Fruit fly (Drosophila melanogaster) whole organism, prepupa: ENCODE measurements around the gene CG33941.
A peak's percentile ranks its signal among the peaks of the same experiment; 100 is the strongest.

Experiments used
- Blimp-1 ChIP-seq: fragments of 200-800 bp; sonication (Bioruptor generic); optimal IDR thresholded peaks from 3 replicates; lab custom pipeline; 2017; ENCODE audit warnings: missing biosample characterization, missing genetic modification characterization, mild to moderate bottlenecking, moderate library complexity, missing genetic modification reagents
- CG10631 ChIP-seq: fragments of 200-800 bp; sonication (Bioruptor generic); optimal IDR thresholded peaks from 2 replicates; lab custom pipeline; 2016; ENCODE audit warnings: missing biosample characterization, missing genetic modification characterization
- CG10669 ChIP-seq: fragments of 200-800 bp; sonication (Bioruptor generic); optimal IDR thresholded peaks from 3 replicates; lab custom pipeline; 2018; ENCODE audit warnings: missing biosample characterization, mild to moderate bottlenecking, missing genetic modification characterization, moderate library complexity
- CG11902 ChIP-seq: fragments of 200-800 bp; sonication (Bioruptor generic); optimal IDR thresholded peaks from 3 replicates; lab custom pipeline; 2016; ENCODE audit warnings: missing biosample characterization, missing genetic modification characterization
- CG15336 ChIP-seq: fragments of 200-800 bp; sonication (Bioruptor generic); IDR thresholded peaks from 2 replicates; pipeline ENCODE4 v1.3.6; 2022; ENCODE audit warnings: missing biosample characterization, missing genetic modification characterization
- CG1621 ChIP-seq: fragments of 200-800 bp; sonication (Bioruptor generic); optimal IDR thresholded peaks from 3 replicates; lab custom pipeline; 2018; ENCODE audit warnings: missing biosample characterization, mild to moderate bottlenecking, missing genetic modification characterization
- CG3032 ChIP-seq: fragments of 200-800 bp; optimal IDR thresholded peaks from 2 replicates; lab custom pipeline; 2019; ENCODE audit warnings: missing biosample characterization, mild to moderate bottlenecking, missing genetic modification characterization, moderate library complexity
- CG31627 ChIP-seq: fragments of 200-800 bp; sonication (Bioruptor generic); optimal IDR thresholded peaks from 3 replicates; lab custom pipeline; 2016; ENCODE audit warnings: missing biosample characterization, missing genetic modification characterization
- CG6163 ChIP-seq: fragments of 200-800 bp; sonication (Bioruptor generic); IDR thresholded peaks from 3 replicates; pipeline ENCODE4 v1.3.6; 2022; ENCODE audit warnings: missing biosample characterization, missing genetic modification characterization
- CG6276 ChIP-seq: fragments of 200-800 bp; sonication (Bioruptor generic); optimal IDR thresholded peaks from 2 replicates; lab custom pipeline; 2017; ENCODE audit warnings: missing biosample characterization, mild to moderate bottlenecking, missing genetic modification characterization
- CG6792 ChIP-seq: fragments of 200-800 bp; sonication (Bioruptor generic); optimal IDR thresholded peaks from 3 replicates; lab custom pipeline; 2016; ENCODE audit warnings: missing biosample characterization, missing genetic modification characterization
- CG6808 ChIP-seq: fragments of 200-800 bp; sonication (Bioruptor generic); optimal IDR thresholded peaks from 3 replicates; lab custom pipeline; 2017; ENCODE audit warnings: missing biosample characterization, missing genetic modification characterization, mild to moderate bottlenecking, moderate library complexity, missing genetic modification reagents
- CG6854 ChIP-seq: fragments of 200-800 bp; sonication (Bioruptor generic); optimal IDR thresholded peaks from 2 replicates; lab custom pipeline; 2017; ENCODE audit warnings: missing biosample characterization, mild to moderate bottlenecking, missing genetic modification characterization
- CG7368 ChIP-seq: fragments of 200-800 bp; sonication (Bioruptor generic); optimal IDR thresholded peaks from 3 replicates; lab custom pipeline; 2016; ENCODE audit warnings: missing biosample characterization, missing genetic modification characterization
- CG8319 ChIP-seq: fragments of 200-800 bp; sonication (Bioruptor generic); optimal IDR thresholded peaks from 3 replicates; lab custom pipeline; 2016; ENCODE audit warnings: missing biosample characterization, missing genetic modification characterization
- CG8632 ChIP-seq: fragments of 200-800 bp; sonication (Bioruptor generic); optimal IDR thresholded peaks from 3 replicates; lab custom pipeline; 2016; ENCODE audit warnings: missing biosample characterization, missing genetic modification characterization
- CG9139 ChIP-seq: fragments of 200-800 bp; sonication (Bioruptor generic); optimal IDR thresholded peaks from 3 replicates; lab custom pipeline; 2017; ENCODE audit warnings: missing biosample characterization, mild to moderate bottlenecking, missing genetic modification characterization
- Eip78C ChIP-seq: fragments of 200-800 bp; sonication (Bioruptor generic); peaks from one replicate; lab custom pipeline; 2016; ENCODE audit warnings: missing biosample characterization, missing genetic modification characterization
- Eip93F ChIP-seq: fragments of 200-800 bp; sonication (Bioruptor generic); optimal IDR thresholded peaks from 2 replicates; lab custom pipeline; 2016; ENCODE audit warnings: missing biosample characterization, mild to moderate bottlenecking, missing genetic modification characterization
- Ets96B ChIP-seq: fragments of 200-800 bp; optimal IDR thresholded peaks from 2 replicates; lab custom pipeline; 2019; ENCODE audit warnings: missing biosample characterization, mild to moderate bottlenecking, missing genetic modification characterization, moderate library complexity
- Gug ChIP-seq: fragments of 200-800 bp; sonication (Bioruptor generic); IDR thresholded peaks from 2 replicates; pipeline ENCODE4 v1.3.6; 2022; ENCODE audit warnings: missing biosample characterization, missing genetic modification characterization
- Hr38 ChIP-seq: sonication (Bioruptor generic); optimal IDR thresholded peaks from 2 replicates; lab custom pipeline; 2016; ENCODE audit warnings: missing biosample characterization, missing genetic modification characterization
- Hr39 ChIP-seq: fragments of 200-800 bp; sonication (Bioruptor generic); optimal IDR thresholded peaks from 2 replicates; lab custom pipeline; 2016; ENCODE audit warnings: missing biosample characterization, missing genetic modification characterization
- Lpt ChIP-seq: fragments of 200-800 bp; sonication (Bioruptor generic); optimal IDR thresholded peaks from 3 replicates; lab custom pipeline; 2016; ENCODE audit warnings: missing biosample characterization, missing genetic modification characterization
- Met ChIP-seq: fragments of 200-800 bp; sonication (Bioruptor generic); optimal IDR thresholded peaks from 3 replicates; lab custom pipeline; 2016; ENCODE audit warnings: missing biosample characterization, missing genetic modification characterization
- OdsH ChIP-seq: fragments of 200-800 bp; sonication (Bioruptor generic); optimal IDR thresholded peaks from 3 replicates; lab custom pipeline; 2016; ENCODE audit warnings: missing biosample characterization, missing genetic modification characterization
- Smox ChIP-seq: fragments of 200-800 bp; sonication (Bioruptor generic); optimal IDR thresholded peaks from 3 replicates; lab custom pipeline; 2016; ENCODE audit warnings: missing biosample characterization, missing genetic modification characterization
- Sox102F ChIP-seq: fragments of 200-800 bp; sonication (Bioruptor generic); optimal IDR thresholded peaks from 2 replicates; lab custom pipeline; 2016; ENCODE audit warnings: missing biosample characterization, mild to moderate bottlenecking, missing genetic modification characterization
- Sox14 ChIP-seq: fragments of 200-800 bp; sonication (Bioruptor generic); optimal IDR thresholded peaks from 3 replicates; lab custom pipeline; 2016; ENCODE audit warnings: missing biosample characterization, missing genetic modification characterization
- Sox15 ChIP-seq: fragments of 200-800 bp; sonication (Bioruptor generic); optimal IDR thresholded peaks from 3 replicates; lab custom pipeline; 2016; ENCODE audit warnings: missing biosample characterization, missing genetic modification characterization
- acj6 ChIP-seq: fragments of 200-800 bp; sonication (Bioruptor generic); optimal IDR thresholded peaks from 3 replicates; lab custom pipeline; 2016; ENCODE audit warnings: missing biosample characterization, missing genetic modification characterization
- dac ChIP-seq: fragments of 200-800 bp; sonication (Bioruptor generic); optimal IDR thresholded peaks from 2 replicates; lab custom pipeline; 2017; ENCODE audit warnings: missing biosample characterization, mild to moderate bottlenecking, missing genetic modification characterization
- dsx ChIP-seq: fragments of 200-800 bp; optimal IDR thresholded peaks from 3 replicates; lab custom pipeline; 2019; ENCODE audit warnings: missing biosample characterization, mild to moderate bottlenecking, missing genetic modification characterization, moderate library complexity; ENCODE audit not compliant: poor library complexity, severe bottlenecking
- eg ChIP-seq: fragments of 200-800 bp; sonication (Bioruptor generic); IDR thresholded peaks from 3 replicates; pipeline ENCODE4 v1.3.6; 2022; ENCODE audit warnings: missing biosample characterization, missing genetic modification characterization
- esn ChIP-seq: fragments of 200-800 bp; sonication (Bioruptor generic); optimal IDR thresholded peaks from 2 replicates; lab custom pipeline; 2016; ENCODE audit warnings: missing biosample characterization, mild to moderate bottlenecking, missing genetic modification characterization, moderate library complexity
- fd59A ChIP-seq: fragments of 200-800 bp; sonication (Bioruptor generic); optimal IDR thresholded peaks from 2 replicates; lab custom pipeline; 2017; ENCODE audit warnings: missing biosample characterization, mild to moderate bottlenecking, missing genetic modification characterization, missing genetic modification reagents
- fd85E ChIP-seq: fragments of 200-800 bp; sonication (Bioruptor generic); optimal IDR thresholded peaks from 3 replicates; lab custom pipeline; 2016; ENCODE audit warnings: missing biosample characterization, missing genetic modification characterization
- fkh ChIP-seq: fragments of 200-800 bp; sonication (Bioruptor generic); optimal IDR thresholded peaks from 3 replicates; lab custom pipeline; 2017; ENCODE audit warnings: missing biosample characterization, mild to moderate bottlenecking, missing genetic modification characterization, moderate library complexity
- lz ChIP-seq: fragments of 200-800 bp; sonication (Bioruptor generic); optimal IDR thresholded peaks from 3 replicates; lab custom pipeline; 2016; ENCODE audit warnings: missing biosample characterization, missing genetic modification characterization
- net ChIP-seq: fragments of 200-800 bp; sonication (Bioruptor generic); optimal IDR thresholded peaks from 3 replicates; lab custom pipeline; 2016; ENCODE audit warnings: missing biosample characterization, missing genetic modification characterization
- pdm3 ChIP-seq: fragments of 200-800 bp; sonication (Bioruptor generic); optimal IDR thresholded peaks from 3 replicates; lab custom pipeline; 2016; ENCODE audit warnings: missing biosample characterization, missing genetic modification characterization
- spab ChIP-seq: fragments of 200-800 bp; sonication (Bioruptor generic); optimal IDR thresholded peaks from 2 replicates; lab custom pipeline; 2017; ENCODE audit warnings: missing biosample characterization, mild to moderate bottlenecking, missing genetic modification characterization, missing genetic modification reagents
- ss ChIP-seq, 2 experiments: fragments of 200-800 bp; sonication (Bioruptor generic); optimal IDR thresholded peaks; 2 replicates in 1 of 2; 3 replicates in 1 of 2; lab custom pipeline; 2017 to 2018; ENCODE audit warnings: mild to moderate bottlenecking in 2 of 2, missing biosample characterization in 2 of 2, missing genetic modification characterization in 2 of 2, moderate library complexity in 1 of 2
- vri ChIP-seq: fragments of 200-800 bp; sonication (Bioruptor generic); optimal IDR thresholded peaks from 3 replicates; lab custom pipeline; 2016; ENCODE audit warnings: missing biosample characterization, mild to moderate bottlenecking, missing genetic modification characterization

The CG33941 gene

dm6 chr4:505980-506614, 38.8 kb downstream of the CG33941 start:
- TF ChIP-seq fkh (GFP tag; lab: Kevin White, UChicago) (peak; percentile 13), Eip78C (peak; percentile 60), CG6808 (no peak)
- TF ChIP-seq, all 60 proteins: peak for 2

DNA sequence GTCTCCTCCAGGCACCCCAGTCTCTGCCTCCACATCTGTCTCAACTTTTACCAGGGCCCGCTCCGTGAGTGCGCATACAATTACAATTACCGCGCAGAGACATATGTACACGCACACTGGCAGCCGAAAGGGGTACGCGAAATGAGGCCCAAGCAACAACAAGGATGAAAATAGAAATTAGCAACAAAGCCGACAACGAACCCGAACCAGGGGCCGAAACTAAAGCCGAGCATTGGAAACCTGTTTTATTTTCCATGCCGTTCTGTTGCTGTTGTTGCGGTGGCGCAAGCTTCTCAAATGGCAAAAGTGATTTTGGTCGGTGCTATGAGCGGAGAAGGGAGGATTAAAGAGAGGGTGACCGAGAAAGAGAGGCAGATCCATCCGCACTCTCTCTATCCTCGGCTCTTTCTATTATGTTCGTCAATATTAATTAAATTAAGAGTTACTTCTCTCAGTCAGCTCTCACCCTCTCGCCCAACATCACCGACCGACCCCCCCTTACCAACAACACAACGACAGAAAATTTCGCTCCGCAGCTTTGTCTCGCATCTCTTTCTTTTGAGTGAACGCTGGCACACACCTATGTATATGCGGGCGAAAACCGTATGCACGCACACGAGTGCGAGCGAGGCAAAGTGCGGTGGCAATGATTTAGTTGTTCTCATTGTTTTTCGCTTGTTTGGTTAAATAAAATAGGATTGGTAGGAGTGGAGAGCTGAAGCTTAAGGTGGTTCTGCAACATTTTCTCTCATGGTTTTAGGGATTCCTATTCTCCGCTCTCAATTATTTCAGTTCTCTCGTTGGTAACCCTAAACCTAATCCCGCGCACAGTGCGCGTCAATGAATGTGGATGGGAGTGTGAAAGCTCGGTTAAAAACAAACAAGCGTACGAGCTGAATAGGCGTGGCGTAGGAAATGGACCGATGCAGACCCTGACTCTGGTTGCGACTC, 40.2 kb downstream of the CG33941 start:
- TF ChIP-seq Hr39 (GFP tag; lab: Kevin White, UChicago) (no peak), Lpt (GFP tag; lab: Kevin White, UChicago) (no peak), fkh (GFP tag; lab: Kevin White, UChicago) (peak; percentile 44), esn (GFP tag; lab: Kevin White, UChicago) (no peak), Gug (GFP tag; lab: Robert Waterston, UW) (no peak), CG15336 (GFP tag; lab: Robert Waterston, UW) (no peak), Eip93F (no peak), CG7368 (GFP tag; lab: Kevin White, UChicago) (no peak), dsx (peak; percentile 30), spab (GFP tag; lab: Kevin White, UChicago) (no peak), CG6854 (GFP tag; lab: Kevin White, UChicago) (peak; percentile 16), ss (GFP tag; optimal IDR thresholded peaks at IDR 0.05; lab: Kevin White, UChicago) (peak in 1 of 2 experiments; percentile 13), CG6808 (peak; percentile 6), CG31627 (no peak), Eip78C (peak; percentile 77)
- TF ChIP-seq, all 60 proteins: peak for 6

- TF ChIP-seq Sox102F (GFP tag; lab: Kevin White, UChicago): no peak
- TF ChIP-seq Smox (GFP tag; lab: Kevin White, UChicago): no peak
- peak; percentile 10 for TF ChIP-seq CG7368 (GFP tag; lab: Kevin White, UChicago)
- TF ChIP-seq CG6163 (GFP tag; lab: Robert Waterston, UW): no peak
- no peak for TF ChIP-seq Ets96B (tag; lab: Kevin White, UChicago)
- no peak for TF ChIP-seq CG8319 (GFP tag; lab: Kevin White, UChicago)
- no peak for TF ChIP-seq fkh (GFP tag; lab: Kevin White, UChicago)
- peak in 1 of 2 experiments; percentile 55 for TF ChIP-seq ss (GFP tag; optimal IDR thresholded peaks at IDR 0.05; lab: Kevin White, UChicago)
- TF ChIP-seq net (GFP tag; lab: Kevin White, UChicago): no peak
- no peak for TF ChIP-seq lz
- TF ChIP-seq CG10669 (GFP tag; lab: Kevin White, UChicago): no peak
- no peak for TF ChIP-seq Blimp-1 (GFP tag; lab: Kevin White, UChicago)
- TF ChIP-seq vri (GFP tag; lab: Kevin White, UChicago): no peak
- no peak for TF ChIP-seq Gug (GFP tag; lab: Robert Waterston, UW)
- no peak for TF ChIP-seq OdsH (GFP tag; lab: Kevin White, UChicago)
- no peak for TF ChIP-seq Met (GFP tag; lab: Kevin White, UChicago)
- TF ChIP-seq fd85E (GFP tag; lab: Kevin White, UChicago): no peak
- TF ChIP-seq acj6 (GFP tag; lab: Kevin White, UChicago): no peak
- peak; percentile 10 for TF ChIP-seq Lpt (GFP tag; lab: Kevin White, UChicago)
- TF ChIP-seq dac (GFP tag; lab: Kevin White, UChicago): no peak
- TF ChIP-seq CG6276 (GFP tag; lab: Kevin White, UChicago): no peak
- no peak for TF ChIP-seq eg (GFP tag; lab: Robert Waterston, UW)
- no peak for TF ChIP-seq Hr38 (GFP tag; lab: Kevin White, UChicago)
- TF ChIP-seq fd59A (GFP tag; lab: Kevin White, UChicago): no peak
- TF ChIP-seq Sox14 (GFP tag; lab: Kevin White, UChicago): peak; percentile 19
- no peak for TF ChIP-seq CG11902 (GFP tag; lab: Kevin White, UChicago)
- no peak for TF ChIP-seq CG3032 (tag; lab: Kevin White, UChicago)
- no peak for TF ChIP-seq CG8632 (GFP tag; lab: Kevin White, UChicago)
- peak; percentile 15 for TF ChIP-seq CG1621 (tag; lab: Kevin White, UChicago)
- no peak for TF ChIP-seq pdm3 (GFP tag; lab: Kevin White, UChicago)
- no peak for TF ChIP-seq CG10631 (GFP tag; lab: Kevin White, UChicago)
- no peak for TF ChIP-seq Sox15 (GFP tag; lab: Kevin White, UChicago)
- TF ChIP-seq CG6792 (GFP tag; lab: Kevin White, UChicago): no peak
- no peak for TF ChIP-seq CG9139 (GFP tag; lab: Kevin White, UChicago)
- no peak for TF ChIP-seq Hr39 (GFP tag; lab: Kevin White, UChicago)
Observed at dm6 chr4:508405-508955, 41.2 kb downstream of the CG33941 start.
